Worm (Caenorhabditis elegans): Measurements from ENCODE around the gene R13A1.10.

- TF ChIP-seq isw-1 (GFP tag; IDR thresholded peaks at IDR 0.05) (no peak), ztf-11 (tag; optimal IDR thresholded peaks at IDR 0.05) (no peak), nhr-12 (tag; optimal IDR thresholded peaks at IDR 0.05) (no peak), C16A3.4 (tag; optimal IDR thresholded peaks at IDR 0.05) (no peak), mdl-1 (tag; optimal IDR thresholded peaks at IDR 0.05) (no peak), nhr-76 (tag; optimal IDR thresholded peaks at IDR 0.05) (no peak), C34B4.2 (tag; optimal IDR thresholded peaks at IDR 0.05) (no peak), nhr-84 (tag; optimal IDR thresholded peaks at IDR 0.05) (no peak), snpc-4 (tag; optimal IDR thresholded peaks at IDR 0.05) (no peak), hlh-17 (GFP tag; optimal IDR thresholded peaks at IDR 0.05; ENCODE audit: borderline replicate concordance) (no peak)
Observed at ce11 chrIV:7178942-7179341, 48.0 kb downstream of the R13A1.10 start, which contains the start of gene C42D4.3.

Measured in whole organism, L1 larva.